Worm (Caenorhabditis elegans): ENCODE measurements around the gene rsa-2.

The rsa-2 gene

ce11 chrIII:11031309-11031708 is 32.0 kb upstream of the rsa-2 start, which contains the start of gene Y48A6B.14:
Gene Y48A6B.14, plus strand, starts transcription at chrIII:11031609.
- TF ChIP-seq gmeb-1 (tag; optimal IDR thresholded peaks at IDR 0.05): no peak
- no peak for TF ChIP-seq nhr-11 (tag; optimal IDR thresholded peaks at IDR 0.05)
- TF ChIP-seq fos-1 (tag; optimal IDR thresholded peaks at IDR 0.05): no peak
- no peak for TF ChIP-seq aly-2 (tag; optimal IDR thresholded peaks at IDR 0.05)
- no peak for TF ChIP-seq R02D3.7 (tag; optimal IDR thresholded peaks at IDR 0.05)
- no peak for TF ChIP-seq peb-1 (tag; optimal IDR thresholded peaks at IDR 0.05)
- TF ChIP-seq nhr-10 (tag; optimal IDR thresholded peaks at IDR 0.05): no peak
- TF ChIP-seq elt-3 (tag; optimal IDR thresholded peaks at IDR 0.05): no peak
- TF ChIP-seq nhr-23 (tag; optimal IDR thresholded peaks at IDR 0.05): no peak
- TF ChIP-seq nhr-77 (tag; optimal IDR thresholded peaks at IDR 0.05): no peak
- no peak for TF ChIP-seq egl-27 (tag; optimal IDR thresholded peaks at IDR 0.05)
- no peak for TF ChIP-seq lin-39 (tag; optimal IDR thresholded peaks at IDR 0.05)
- no peak for TF ChIP-seq ztf-11 (tag; optimal IDR thresholded peaks at IDR 0.05)
- no peak for TF ChIP-seq sem-4 (tag; optimal IDR thresholded peaks at IDR 0.05)
- no peak for TF ChIP-seq Y55F3AM.14 (GFP tag; optimal IDR thresholded peaks at IDR 0.05)

DNA sequence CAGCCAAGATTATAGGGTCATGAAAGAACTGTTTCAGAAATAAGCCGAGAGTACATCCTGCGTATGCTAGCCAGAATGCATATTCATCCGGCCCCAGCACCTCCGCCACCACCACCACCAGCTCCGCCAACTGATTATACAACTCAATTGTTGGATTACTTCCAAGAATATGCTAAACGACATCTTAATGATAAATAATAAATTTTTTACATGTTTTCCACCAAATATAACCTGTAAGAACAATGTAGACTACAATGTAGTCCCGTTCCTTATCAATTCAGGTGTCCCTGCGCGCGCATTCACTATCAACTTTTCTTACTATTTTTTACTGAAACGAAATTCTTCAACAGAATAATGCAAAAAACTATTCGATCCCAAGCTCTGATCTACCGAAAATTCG is 30.4 kb upstream of the rsa-2 start, which contains the start of gene Y48A6B.9:
Y48A6B.9 (plus strand) TSS at position 301 of the 400 bp plus-strand sequence.
- no peak for TF ChIP-seq nhr-25 (tag; optimal IDR thresholded peaks at IDR 0.05)
- TF ChIP-seq peb-1 (tag; optimal IDR thresholded peaks at IDR 0.05): no peak
- TF ChIP-seq unc-62 (GFP tag; optimal IDR thresholded peaks at IDR 0.05): no peak
- no peak for TF ChIP-seq dmd-4 (tag; optimal IDR thresholded peaks at IDR 0.05)
- TF ChIP-seq ZK546.5 (tag; optimal IDR thresholded peaks at IDR 0.05): no peak
- no peak for TF ChIP-seq R02D3.7 (tag; optimal IDR thresholded peaks at IDR 0.05)

DNA sequence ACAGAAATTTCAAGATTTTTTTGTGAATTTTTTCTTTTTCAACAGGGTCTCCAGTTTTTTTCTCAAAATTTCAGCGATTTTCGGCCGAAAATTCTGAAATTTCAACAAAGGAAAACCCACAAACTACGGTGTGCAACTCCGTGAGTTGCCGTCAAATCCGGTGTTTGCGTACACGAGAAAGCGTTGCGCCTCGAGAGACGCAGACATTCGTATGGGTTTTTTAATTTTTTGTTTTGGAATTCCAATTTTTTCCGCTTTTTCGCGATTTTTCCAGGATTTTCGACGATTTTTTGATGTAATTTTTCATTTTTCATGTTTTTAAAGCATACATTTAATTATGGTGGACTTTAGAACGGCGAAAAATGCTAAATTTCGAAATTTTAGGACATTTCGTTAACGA is 27.1 kb upstream of the rsa-2 start:
- TF ChIP-seq nhr-129 (tag; optimal IDR thresholded peaks at IDR 0.05) (peak; percentile 55), fos-1 (tag; optimal IDR thresholded peaks at IDR 0.05) (peak; percentile 14), nhr-12 (tag; optimal IDR thresholded peaks at IDR 0.05) (peak; percentile 45), blmp-1 (tag; optimal IDR thresholded peaks at IDR 0.05; ENCODE audit: insufficient read depth) (peak; percentile 26), mab-5 (tag; optimal IDR thresholded peaks at IDR 0.05) (peak; percentile 73), nhr-25 (tag; optimal IDR thresholded peaks at IDR 0.05) (peak; percentile 66), ztf-4 (tag; optimal IDR thresholded peaks at IDR 0.05) (no peak), dmd-4 (tag; optimal IDR thresholded peaks at IDR 0.05) (no peak), alr-1 (tag; optimal IDR thresholded peaks at IDR 0.05) (no peak), aly-2 (tag; optimal IDR thresholded peaks at IDR 0.05) (no peak), sma-3 (GFP tag; optimal IDR thresholded peaks at IDR 0.05) (peak; percentile 53), nhr-11 (tag; optimal IDR thresholded peaks at IDR 0.05) (no peak), F13H6.1 (tag; optimal IDR thresholded peaks at IDR 0.05) (peak; percentile 60), crh-2 (tag; optimal IDR thresholded peaks at IDR 0.05) (peak; percentile 67), unc-39 (tag; optimal IDR thresholded peaks at IDR 0.05) (no peak), unc-55 (GFP tag; optimal IDR thresholded peaks at IDR 0.05) (peak; percentile 78), snpc-4 (tag; optimal IDR thresholded peaks at IDR 0.05) (peak; percentile 46), lsy-2 (tag; optimal IDR thresholded peaks at IDR 0.05) (peak; percentile 93 to 98), sem-4 (tag; optimal IDR thresholded peaks at IDR 0.05) (peak; percentile 7), zag-1 (tag; optimal IDR thresholded peaks at IDR 0.05) (no peak), elt-3 (tag; optimal IDR thresholded peaks at IDR 0.05) (no peak), peb-1 (tag; optimal IDR thresholded peaks at IDR 0.05) (no peak), lin-39 (tag; optimal IDR thresholded peaks at IDR 0.05) (no peak), lin-13 (GFP tag; optimal IDR thresholded peaks at IDR 0.05) (peak; percentile 66), nhr-77 (tag; optimal IDR thresholded peaks at IDR 0.05) (no peak), nhr-23 (tag; optimal IDR thresholded peaks at IDR 0.05) (no peak), egl-27 (tag; optimal IDR thresholded peaks at IDR 0.05) (peak; percentile 63), ceh-16 (tag; optimal IDR thresholded peaks at IDR 0.05) (no peak), nhr-237 (tag; optimal IDR thresholded peaks at IDR 0.05) (no peak), sma-9 (GFP tag; optimal IDR thresholded peaks at IDR 0.05) (no peak), sma-9 (tag; optimal IDR thresholded peaks at IDR 0.05) (no peak), ama-1 (optimal IDR thresholded peaks at IDR 0.05) (peak; percentile 6), lin-11 (tag; optimal IDR thresholded peaks at IDR 0.05) (peak; percentile 67), Y55F3AM.14 (GFP tag; optimal IDR thresholded peaks at IDR 0.05) (no peak), ceh-82 (tag; optimal IDR thresholded peaks at IDR 0.05) (no peak), R02D3.7 (tag; optimal IDR thresholded peaks at IDR 0.05) (no peak), elt-1 (tag; optimal IDR thresholded peaks at IDR 0.05) (no peak), gmeb-1 (tag; optimal IDR thresholded peaks at IDR 0.05) (peak; percentile 85), nhr-21 (tag; optimal IDR thresholded peaks at IDR 0.05) (peak; percentile 43), nhr-6 (tag; optimal IDR thresholded peaks at IDR 0.05) (peak; percentile 35), mbf-1 (tag; optimal IDR thresholded peaks at IDR 0.05) (no peak), unc-62 (GFP tag; optimal IDR thresholded peaks at IDR 0.05) (no peak), C34F6.9 (tag; optimal IDR thresholded peaks at IDR 0.05) (peak; percentile 77), ztf-1 (GFP tag; conservative IDR thresholded peaks at IDR 0.05) (no peak), ztf-11 (tag; optimal IDR thresholded peaks at IDR 0.05) (no peak), skn-1 (tag; optimal IDR thresholded peaks at IDR 0.05) (no peak), nhr-10 (tag; optimal IDR thresholded peaks at IDR 0.05) (no peak), mdl-1 (tag; optimal IDR thresholded peaks at IDR 0.05) (no peak)
